Fruit fly (Drosophila melanogaster): ENCODE measurements around the gene RpL13.

The RpL13 gene

dm6 chr2L:9954119-9954518 lies 13.0 kb upstream of the RpL13 start, which contains the start of the genes CG13126 and CG4709 (continued):
- TF ChIP-seq CG8319 (GFP tag; optimal IDR thresholded peaks at IDR 0.05) = peak; percentile 86
- TF ChIP-seq CG32006 (GFP tag; optimal IDR thresholded peaks at IDR 0.05) = peak; percentile 90
- peak; percentile 84 for TF ChIP-seq CG9139 (GFP tag; optimal IDR thresholded peaks at IDR 0.05)
- peak; percentile 74 for TF ChIP-seq Sox14 (GFP tag; optimal IDR thresholded peaks at IDR 0.05)
- TF ChIP-seq CG7368 (GFP tag; optimal IDR thresholded peaks at IDR 0.05) = peak; percentile 88
- peak; percentile 83 for TF ChIP-seq Met (GFP tag; optimal IDR thresholded peaks at IDR 0.05)
- peak; percentile 59 for TF ChIP-seq fd59A (GFP tag; optimal IDR thresholded peaks at IDR 0.05)
- peak; percentile 90 for TF ChIP-seq CG6163 (GFP tag; IDR thresholded peaks at IDR 0.05)
- TF ChIP-seq salr (GFP tag; optimal IDR thresholded peaks at IDR 0.05) = peak; percentile 61 to 75
- peak; percentile 94 for TF ChIP-seq eg (GFP tag; IDR thresholded peaks at IDR 0.05)
- TF ChIP-seq Eip93F (GFP tag; optimal IDR thresholded peaks at IDR 0.05) = peak; percentile 65
- peak; percentile 81 for TF ChIP-seq Hr4 (GFP tag; optimal IDR thresholded peaks at IDR 0.05)
- TF ChIP-seq CG6276 (GFP tag; optimal IDR thresholded peaks at IDR 0.05) = peak; percentile 88
- peak; percentile 90 for TF ChIP-seq CG10669 (GFP tag; optimal IDR thresholded peaks at IDR 0.05)
- peak; percentile 90 for TF ChIP-seq esn (GFP tag; optimal IDR thresholded peaks at IDR 0.05)
- peak; percentile 96 for TF ChIP-seq Eip78C (GFP tag)
- peak; percentile 83 for TF ChIP-seq pdm3 (GFP tag; optimal IDR thresholded peaks at IDR 0.05)
- peak; percentile 90 for TF ChIP-seq achi (GFP tag; optimal IDR thresholded peaks at IDR 0.05)
- peak; percentile 95 for TF ChIP-seq Ets96B (tag; optimal IDR thresholded peaks at IDR 0.05)
- peak; percentile 89 for TF ChIP-seq OdsH (GFP tag; optimal IDR thresholded peaks at IDR 0.05)
- TF ChIP-seq CG8632 (GFP tag; optimal IDR thresholded peaks at IDR 0.05) = peak; percentile 85
- peak; percentile 74 for TF ChIP-seq lz (GFP tag; optimal IDR thresholded peaks at IDR 0.05)
- TF ChIP-seq cyc (GFP tag; optimal IDR thresholded peaks at IDR 0.05) = peak; percentile 86
- peak; percentile 67 for TF ChIP-seq fd85E (GFP tag; optimal IDR thresholded peaks at IDR 0.05)
- peak; percentile 79 for TF ChIP-seq CG6854 (GFP tag; optimal IDR thresholded peaks at IDR 0.05)
- TF ChIP-seq Lpt (GFP tag; optimal IDR thresholded peaks at IDR 0.05) = peak; percentile 82
- TF ChIP-seq Smox (GFP tag; optimal IDR thresholded peaks at IDR 0.05) = peak; percentile 86
- peak; percentile 93 for TF ChIP-seq acj6 (GFP tag; optimal IDR thresholded peaks at IDR 0.05)
- TF ChIP-seq CG11762 (GFP tag; optimal IDR thresholded peaks at IDR 0.05; ENCODE audit: insufficient read depth) = peak; percentile 86
- TF ChIP-seq CG4318 (GFP tag; optimal IDR thresholded peaks at IDR 0.05) = no peak
- TF ChIP-seq ss (GFP tag; optimal IDR thresholded peaks at IDR 0.05) = peak; percentile 86 to 89
- TF ChIP-seq CG16779 (tag; optimal IDR thresholded peaks at IDR 0.05) = peak; percentile 80
- TF ChIP-seq Hr39 (GFP tag; optimal IDR thresholded peaks at IDR 0.05) = peak; percentile 64

- TF ChIP-seq Ets96B (tag; optimal IDR thresholded peaks at IDR 0.05) (no peak), Ets21C (GFP tag; optimal IDR thresholded peaks at IDR 0.05) (no peak), fkh (GFP tag; optimal IDR thresholded peaks at IDR 0.05) (no peak), Gug (GFP tag; IDR thresholded peaks at IDR 0.05) (no peak), CG9139 (GFP tag; optimal IDR thresholded peaks at IDR 0.05) (no peak)
These were observed 12.4 kb upstream of the RpL13 start for dm6 chr2L:9954696-9955095.

- peak; percentile 74 for TF ChIP-seq fd59A (GFP tag; optimal IDR thresholded peaks at IDR 0.05)
- peak; percentile 94 for TF ChIP-seq CG3919 (GFP tag; optimal IDR thresholded peaks at IDR 0.05)
- peak; percentile 90 for TF ChIP-seq CG32006 (GFP tag; optimal IDR thresholded peaks at IDR 0.05)
- TF ChIP-seq CG31627 (GFP tag; optimal IDR thresholded peaks at IDR 0.05) = peak; percentile 93
- TF ChIP-seq CG6276 (GFP tag; optimal IDR thresholded peaks at IDR 0.05) = no peak
- peak; percentile 90 for TF ChIP-seq CG11294 (GFP tag; IDR thresholded peaks at IDR 0.05)
- peak; percentile 96 for TF ChIP-seq Met (GFP tag; optimal IDR thresholded peaks at IDR 0.05)
- TF ChIP-seq spab (GFP tag; optimal IDR thresholded peaks at IDR 0.05) = no peak
- TF ChIP-seq svp (GFP tag) = peak; percentile 95
- peak in 1 of 2 experiments; percentile 78 for TF ChIP-seq ss (GFP tag; optimal IDR thresholded peaks at IDR 0.05)
- TF ChIP-seq CG16779 (tag; optimal IDR thresholded peaks at IDR 0.05) = no peak
- no peak for TF ChIP-seq Hr38 (GFP tag; optimal IDR thresholded peaks at IDR 0.05)
- peak; percentile 93 for TF ChIP-seq Smox (GFP tag; optimal IDR thresholded peaks at IDR 0.05)
- peak; percentile 95 for TF ChIP-seq CG34406 (GFP tag; optimal IDR thresholded peaks at IDR 0.05)
- peak; percentile 93 for TF ChIP-seq Gug (GFP tag; IDR thresholded peaks at IDR 0.05)
- TF ChIP-seq eg (GFP tag; IDR thresholded peaks at IDR 0.05) = peak; percentile 96
- TF ChIP-seq CG15336 (GFP tag; IDR thresholded peaks at IDR 0.05) = peak; percentile 95
- no peak for TF ChIP-seq CG4318 (GFP tag; optimal IDR thresholded peaks at IDR 0.05)
- peak; percentile 91 for TF ChIP-seq Hr4 (GFP tag; optimal IDR thresholded peaks at IDR 0.05)
- TF ChIP-seq fd85E (GFP tag; optimal IDR thresholded peaks at IDR 0.05) = peak; percentile 67
- TF ChIP-seq Lpt (GFP tag; optimal IDR thresholded peaks at IDR 0.05) = peak; percentile 92
- peak; percentile 90 for TF ChIP-seq Sox102F (GFP tag; optimal IDR thresholded peaks at IDR 0.05)
- peak; percentile 96 for TF ChIP-seq OdsH (GFP tag; optimal IDR thresholded peaks at IDR 0.05)
- TF ChIP-seq CG8319 (GFP tag; optimal IDR thresholded peaks at IDR 0.05) = peak; percentile 79
- peak; percentile 93 for TF ChIP-seq acj6 (GFP tag; optimal IDR thresholded peaks at IDR 0.05)
- peak; percentile 97 for TF ChIP-seq esn (GFP tag; optimal IDR thresholded peaks at IDR 0.05)
These were observed 10.0 kb upstream of the RpL13 start, which contains the start of the genes CG4658 and CG5846 for dm6 chr2L:9956993-9957652. Gene CG4658 (plus strand): TSS chr2L:9957132. Gene CG5846 (minus strand): TSS chr2L:9957237.

Data from whole organism, prepupa.